Worm (Caenorhabditis elegans) whole organism, L3 larva: ENCODE results near the gene pssy-1.

Source experiments
- R02D3.7 ChIP-seq: fragments of 150-350 bp; optimal IDR thresholded peaks from 2 replicates; lab custom pipeline; 2014; ENCODE audit warnings: missing biosample characterization, missing genetic modification characterization
- ceh-16 ChIP-seq: sonication (generic microtip); optimal IDR thresholded peaks from 2 replicates; lab custom pipeline; 2017; ENCODE audit warnings: missing biosample characterization, missing genetic modification characterization
- ceh-28 ChIP-seq: fragments of 150-350 bp; optimal IDR thresholded peaks from 2 replicates; lab custom pipeline; 2014; ENCODE audit warnings: missing biosample characterization, missing genetic modification reagents, missing genetic modification characterization
- ceh-82 ChIP-seq: fragments of 150-350 bp; optimal IDR thresholded peaks from 2 replicates; lab custom pipeline; 2014; ENCODE audit warnings: missing biosample characterization, missing genetic modification characterization
- elt-1 ChIP-seq: fragments of 150-350 bp; optimal IDR thresholded peaks from 2 replicates; lab custom pipeline; 2014; ENCODE audit warnings: missing biosample characterization, missing genetic modification characterization
- elt-2 ChIP-seq: sonication (generic microtip); optimal IDR thresholded peaks from 2 replicates; lab custom pipeline; 2016; ENCODE audit warnings: missing genetic modification reagents, mild to moderate bottlenecking, missing genetic modification characterization, missing compliant biosample characterization
- elt-3 ChIP-seq, 3 experiments: fragments of 150-350 bp in 1 of 3; sonication (generic microtip) in 2 of 3; optimal IDR thresholded peaks; 2 replicates in 2 of 3; 4 replicates in 1 of 3; lab custom pipeline; 2014 to 2017; ENCODE audit warnings: missing biosample characterization in 3 of 3, missing genetic modification characterization in 3 of 3
- fkh-10 ChIP-seq: sonication (generic microtip); optimal IDR thresholded peaks from 2 replicates; lab custom pipeline; 2017; ENCODE audit warnings: missing biosample characterization, missing genetic modification reagents, missing genetic modification characterization
- fkh-2 ChIP-seq: fragments of 150-350 bp; optimal IDR thresholded peaks from 2 replicates; lab custom pipeline; 2014; ENCODE audit warnings: missing biosample characterization, missing genetic modification reagents, missing genetic modification characterization
- fos-1 ChIP-seq: fragments of 150-350 bp; optimal IDR thresholded peaks from 2 replicates; lab custom pipeline; 2014; ENCODE audit warnings: missing biosample characterization, missing genetic modification characterization
- hmg-11 ChIP-seq: sonication (generic microtip); optimal IDR thresholded peaks from 2 replicates; lab custom pipeline; 2016; ENCODE audit warnings: missing genetic modification characterization, missing compliant biosample characterization
- jun-1 ChIP-seq: fragments of 150-350 bp; optimal IDR thresholded peaks from 2 replicates; lab custom pipeline; 2014; ENCODE audit warnings: missing biosample characterization, missing genetic modification reagents, missing genetic modification characterization
- lsy-12 ChIP-seq: sonication (generic microtip); optimal IDR thresholded peaks from 2 replicates; lab custom pipeline; 2016; ENCODE audit warnings: mild to moderate bottlenecking, missing genetic modification characterization, missing compliant biosample characterization
- nhr-11 ChIP-seq: fragments of 150-350 bp; optimal IDR thresholded peaks from 2 replicates; lab custom pipeline; 2014; ENCODE audit warnings: missing biosample characterization, missing genetic modification characterization
- nhr-12 ChIP-seq: fragments of 150-350 bp; optimal IDR thresholded peaks from 2 replicates; lab custom pipeline; 2014; ENCODE audit warnings: missing biosample characterization, missing genetic modification characterization
- nhr-23 ChIP-seq: fragments of 150-350 bp; optimal IDR thresholded peaks from 2 replicates; lab custom pipeline; 2014; ENCODE audit warnings: missing biosample characterization, missing genetic modification reagents, missing genetic modification characterization
- nhr-237 ChIP-seq: fragments of 150-350 bp; optimal IDR thresholded peaks from 2 replicates; lab custom pipeline; 2014; ENCODE audit warnings: missing biosample characterization, missing genetic modification characterization
- nhr-25 ChIP-seq: sonication (generic microtip); optimal IDR thresholded peaks from 2 replicates; lab custom pipeline; 2017; ENCODE audit warnings: missing biosample characterization, missing genetic modification characterization
- nhr-28 ChIP-seq: fragments of 150-350 bp; optimal IDR thresholded peaks from 2 replicates; lab custom pipeline; 2014; ENCODE audit warnings: missing biosample characterization, missing genetic modification characterization
- nhr-43 ChIP-seq: sonication (generic microtip); optimal IDR thresholded peaks from 2 replicates; lab custom pipeline; 2016; ENCODE audit warnings: mild to moderate bottlenecking, missing genetic modification characterization, missing compliant biosample characterization; ENCODE audit not compliant: poor library complexity, severe bottlenecking
- nhr-67 ChIP-seq: fragments of 150-350 bp; optimal IDR thresholded peaks from 2 replicates; lab custom pipeline; 2014; ENCODE audit warnings: missing biosample characterization, missing genetic modification characterization
- nhr-77 ChIP-seq: fragments of 150-350 bp; optimal IDR thresholded peaks from 2 replicates; lab custom pipeline; 2014; ENCODE audit warnings: missing biosample characterization, missing genetic modification characterization
- pha-4 ChIP-seq: fragments of 150-350 bp; optimal IDR thresholded peaks from 2 replicates; lab custom pipeline; 2014; ENCODE audit warnings: missing biosample characterization, missing genetic modification reagents, missing genetic modification characterization
- pqm-1 ChIP-seq: fragments of 150-350 bp; optimal IDR thresholded peaks from 2 replicates; lab custom pipeline; 2017; ENCODE audit warnings: missing biosample characterization, missing genetic modification characterization, inconsistent platforms
- skn-1 ChIP-seq: fragments of 150-350 bp; optimal IDR thresholded peaks from 2 replicates; lab custom pipeline; 2014; ENCODE audit warnings: missing biosample characterization, missing genetic modification characterization
- snpc-4 ChIP-seq: fragments of 150-350 bp; optimal IDR thresholded peaks from 2 replicates; lab custom pipeline; 2014; ENCODE audit warnings: missing biosample characterization, missing genetic modification characterization
- tbx-2 ChIP-seq: sonication (generic microtip); optimal IDR thresholded peaks from 2 replicates; lab custom pipeline; 2016; ENCODE audit warnings: mild to moderate bottlenecking, missing genetic modification characterization, missing compliant biosample characterization
- zag-1 ChIP-seq: fragments of 150-350 bp; optimal IDR thresholded peaks from 2 replicates; lab custom pipeline; 2014; ENCODE audit warnings: missing biosample characterization, missing genetic modification characterization
- ztf-4 ChIP-seq: fragments of 150-350 bp; optimal IDR thresholded peaks from 2 replicates; lab custom pipeline; 2014; ENCODE audit warnings: missing biosample characterization, missing genetic modification characterization

Gene pssy-1

DNA sequence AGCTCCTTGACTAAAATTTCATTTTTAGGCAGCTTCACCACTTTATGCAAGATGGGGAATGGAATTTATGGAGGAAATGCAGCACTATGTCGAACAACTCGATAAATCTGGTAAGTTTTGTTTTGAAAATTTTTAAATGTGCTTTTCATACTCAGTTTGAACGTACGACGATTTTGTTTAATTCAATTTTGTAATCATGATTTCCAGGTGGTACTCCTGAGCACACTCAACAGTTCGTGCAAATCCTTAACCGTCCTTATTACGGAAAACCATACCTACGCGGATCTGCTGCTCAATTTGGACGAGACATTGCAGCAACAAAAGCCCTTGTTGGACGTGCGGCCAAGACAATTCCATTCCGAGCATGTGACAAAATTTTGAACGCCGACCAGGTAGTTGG lies 2.9 kb upstream of the pssy-1 start:
- TF ChIP-seq nhr-25 (tag; lab: Kevin White, UChicago) = no peak
- no peak for TF ChIP-seq fos-1 (tag; lab: Kevin White, UChicago)
- no peak for TF ChIP-seq ztf-4 (tag; lab: Kevin White, UChicago)
- TF ChIP-seq zag-1 (tag; lab: Kevin White, UChicago) = no peak
- TF ChIP-seq fkh-2 = no peak
- no peak for TF ChIP-seq nhr-28 (tag; lab: Kevin White, UChicago)
- TF ChIP-seq skn-1 (tag; lab: Kevin White, UChicago) = no peak
- TF ChIP-seq jun-1 (tag; lab: Kevin White, UChicago) = no peak
- no peak for TF ChIP-seq lsy-12
- TF ChIP-seq fkh-10 (GFP tag; lab: Kevin White, UChicago) = no peak
- TF ChIP-seq elt-3 (tag; optimal IDR thresholded peaks at IDR 0.05; lab: Kevin White, UChicago) = no peak
- TF ChIP-seq nhr-23 (tag; lab: Kevin White, UChicago) = no peak
- no peak for TF ChIP-seq nhr-77 (tag; lab: Kevin White, UChicago)
- no peak for TF ChIP-seq hmg-11 (tag; lab: Kevin White, UChicago)
- no peak for TF ChIP-seq nhr-67 (tag; lab: Kevin White, UChicago)
- no peak for TF ChIP-seq elt-1 (tag; lab: Kevin White, UChicago)

DNA sequence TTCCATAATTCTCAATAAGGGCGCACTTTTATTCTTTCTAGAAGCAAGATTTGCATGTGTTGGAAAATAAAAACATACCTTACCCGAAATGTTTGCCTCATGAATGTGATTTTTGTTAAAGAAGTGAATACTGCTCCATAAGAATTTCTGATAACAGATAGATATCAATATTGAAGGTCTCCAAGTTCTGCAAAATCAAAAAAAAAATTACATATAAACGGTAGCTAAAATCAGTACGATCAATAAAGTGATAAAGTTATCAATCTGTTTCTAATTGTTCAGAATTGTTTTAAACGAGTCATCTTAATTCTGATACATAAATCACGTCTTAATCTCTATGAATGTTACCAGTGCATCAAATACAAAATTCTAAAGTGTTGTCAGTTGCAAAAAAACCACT lies 10.8 kb downstream of the pssy-1 start, which contains the start of gene mgl-1:
mgl-1 (minus strand) TSS at position 101 of the 400 bp plus-strand sequence.
- no peak for TF ChIP-seq ceh-82 (tag; lab: Kevin White, UChicago)
- no peak for TF ChIP-seq R02D3.7 (tag; lab: Kevin White, UChicago)
- no peak for TF ChIP-seq fkh-10 (GFP tag; lab: Kevin White, UChicago)
- TF ChIP-seq ceh-16 (tag; lab: Kevin White, UChicago) = no peak
- TF ChIP-seq hmg-11 (tag; lab: Kevin White, UChicago) = no peak
- no peak for TF ChIP-seq nhr-12 (tag; lab: Kevin White, UChicago)
- TF ChIP-seq fkh-2 = no peak
- TF ChIP-seq tbx-2 (tag; lab: Kevin White, UChicago) = no peak
- TF ChIP-seq, all 47 proteins: peak for 0

DNA sequence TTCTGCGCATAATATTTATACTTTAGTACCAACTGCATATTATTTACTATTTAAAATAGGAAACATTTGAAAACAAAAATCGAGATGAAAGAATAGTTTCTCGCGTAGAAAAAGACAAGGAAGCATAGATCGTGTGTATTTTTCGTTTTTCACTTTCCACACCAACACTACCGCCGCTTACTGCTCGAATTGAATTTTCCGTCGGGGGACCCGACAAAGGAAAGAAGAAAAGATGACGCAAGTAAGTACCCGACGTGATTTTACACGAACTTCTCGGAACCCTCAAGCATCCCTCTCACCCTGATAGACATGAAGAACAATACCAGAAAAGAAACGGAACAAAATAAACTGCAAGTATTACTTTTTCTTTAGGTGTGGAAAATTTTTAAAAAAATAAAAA lies 15.9 kb downstream of the pssy-1 start:
- no peak for TF ChIP-seq elt-2 (tag; lab: Kevin White, UChicago)
- no peak for TF ChIP-seq tbx-2 (tag; lab: Kevin White, UChicago)
- no peak for TF ChIP-seq ceh-28 (tag; lab: Kevin White, UChicago)
- peak; percentile 73 for TF ChIP-seq fkh-10 (GFP tag; lab: Kevin White, UChicago)
- TF ChIP-seq, all 47 proteins: peak for 1

DNA sequence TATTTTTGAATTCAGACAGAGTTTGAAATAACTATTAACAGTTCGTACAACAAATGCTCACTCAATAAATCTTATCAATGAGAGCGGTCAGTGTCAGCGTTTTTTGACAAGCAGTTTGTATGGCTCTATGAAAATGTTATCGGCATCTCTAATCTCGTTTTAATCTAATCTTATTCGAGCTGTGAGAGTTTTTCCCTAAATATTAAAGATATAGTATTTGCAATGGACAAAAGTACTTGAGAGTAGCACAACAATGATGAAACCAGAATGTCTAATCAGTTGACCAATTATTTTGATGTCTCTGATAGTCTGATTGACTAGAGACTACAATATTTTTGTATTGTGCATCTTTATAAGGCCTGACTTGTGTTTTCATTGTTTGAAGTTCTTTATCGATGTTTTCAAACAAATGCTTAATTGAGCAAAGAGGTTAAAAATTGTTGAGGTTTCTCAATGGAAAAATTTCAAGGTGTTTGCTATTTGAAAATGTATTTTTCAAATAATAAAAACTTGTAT lies 19.6 kb downstream of the pssy-1 start, which contains the start of gene F19C6.5:
F19C6.5 (minus strand) TSS at position 51 of the 516 bp plus-strand sequence.
- TF ChIP-seq nhr-43 (tag; lab: Kevin White, UChicago) = no peak
- TF ChIP-seq nhr-11 (tag; lab: Kevin White, UChicago) = no peak
- TF ChIP-seq pha-4 (tag; lab: Kevin White, UChicago) = no peak
- TF ChIP-seq R02D3.7 (tag; lab: Kevin White, UChicago) = no peak
- peak; percentile 68 for TF ChIP-seq elt-2 (tag; lab: Kevin White, UChicago)
- peak; percentile 70 for TF ChIP-seq pqm-1 (tag; lab: Kevin White, UChicago)
- TF ChIP-seq ceh-16 (tag; lab: Kevin White, UChicago) = no peak

DNA sequence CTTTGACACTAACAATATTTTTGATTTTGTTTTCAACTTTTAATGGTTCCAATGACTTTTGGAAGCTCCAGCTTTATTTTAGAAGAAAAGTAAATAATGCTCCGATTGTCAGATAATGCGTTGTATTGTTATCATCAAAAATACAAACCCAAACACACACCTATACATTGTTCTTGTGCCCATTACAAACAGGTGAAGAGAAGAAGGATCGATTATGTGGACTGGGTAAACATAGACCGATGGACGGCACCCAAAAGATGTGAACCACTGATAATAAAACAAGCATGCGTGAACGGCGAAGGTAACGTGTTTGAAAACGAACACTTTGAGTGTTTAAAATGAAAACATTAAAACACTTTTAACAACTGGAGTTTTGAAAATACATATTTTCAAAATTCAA lies 21.8 kb downstream of the pssy-1 start:
- peak; percentile 53 for TF ChIP-seq elt-1 (tag; lab: Kevin White, UChicago)
- peak; percentile 6 for TF ChIP-seq pqm-1 (tag; lab: Kevin White, UChicago)
- no peak for TF ChIP-seq fkh-10 (GFP tag; lab: Kevin White, UChicago)
- TF ChIP-seq elt-3 (tag; optimal IDR thresholded peaks at IDR 0.05; lab: Kevin White, UChicago) = no peak
- peak; percentile 47 for TF ChIP-seq pha-4 (tag; lab: Kevin White, UChicago)

DNA sequence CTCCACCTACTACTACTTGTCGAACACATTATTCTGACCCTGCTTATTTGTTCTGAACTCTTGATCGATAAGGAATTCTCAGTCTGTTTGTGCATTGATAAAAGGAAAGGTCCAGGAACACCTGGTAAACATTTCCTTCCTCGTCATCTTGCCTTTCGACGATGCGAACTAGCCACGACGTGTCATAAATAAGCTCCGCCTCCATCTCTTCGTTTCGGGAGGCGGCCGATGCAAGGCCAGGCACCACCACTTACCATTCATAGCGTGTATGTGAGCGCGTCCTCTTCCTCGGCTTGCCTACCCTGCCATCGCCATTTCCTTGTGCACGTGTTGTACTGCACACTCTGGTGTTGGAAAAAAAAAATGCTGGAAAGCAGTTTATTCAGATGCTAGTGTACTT lies 23.5 kb downstream of the pssy-1 start:
- TF ChIP-seq nhr-23 (tag; lab: Kevin White, UChicago) = no peak
- TF ChIP-seq snpc-4 (tag; lab: Kevin White, UChicago) = peak; percentile 4
- peak; percentile 2 for TF ChIP-seq elt-2 (tag; lab: Kevin White, UChicago)
- TF ChIP-seq nhr-237 (tag; lab: Kevin White, UChicago) = no peak
- TF ChIP-seq, all 47 proteins: peak for 2
